Worm (Caenorhabditis elegans): ENCODE data around the gene srw-9.

Gene srw-9

DNA sequence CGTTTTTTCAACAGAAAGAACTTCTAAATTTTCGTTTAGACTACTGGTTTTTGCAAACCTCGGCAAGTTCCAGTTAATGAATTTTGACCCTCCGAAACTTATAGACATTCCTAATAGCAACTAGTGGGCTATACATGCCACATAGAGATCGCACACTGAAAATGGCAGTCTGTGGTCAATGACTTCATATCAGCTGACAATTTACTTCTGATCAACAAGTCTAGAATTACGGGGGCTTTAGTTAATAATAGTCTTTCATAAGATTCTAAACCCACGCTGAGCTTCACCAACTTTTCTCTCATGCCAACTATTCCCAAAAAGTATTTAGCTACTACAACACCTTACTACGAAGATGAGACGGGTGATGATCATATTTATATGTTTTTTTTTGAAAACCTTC is at the start of gene srw-9:
Gene srw-9, plus strand, starts transcription at position 301 of the 400 bp plus-strand sequence.
- no peak for TF ChIP-seq ets-7 (tag; optimal IDR thresholded peaks at IDR 0.05)
- TF ChIP-seq flt-1 (GFP tag; IDR thresholded peaks at IDR 0.05) = no peak
- no peak for TF ChIP-seq hmbx-1 (tag; optimal IDR thresholded peaks at IDR 0.05)
- no peak for TF ChIP-seq hmg-4 (GFP tag; optimal IDR thresholded peaks at IDR 0.05)
- no peak for TF ChIP-seq tbx-37 (GFP tag; conservative IDR thresholded peaks at IDR 0.05)
- TF ChIP-seq tra-4 (tag; optimal IDR thresholded peaks at IDR 0.05) = no peak
- no peak for TF ChIP-seq hnd-1 (tag; optimal IDR thresholded peaks at IDR 0.05)
- TF ChIP-seq aly-1 (tag; optimal IDR thresholded peaks at IDR 0.05) = no peak
- no peak for TF ChIP-seq sea-1 (GFP tag; conservative IDR thresholded peaks at IDR 0.05)
- no peak for TF ChIP-seq scrt-1 (GFP tag; IDR thresholded peaks at IDR 0.05)
- no peak for TF ChIP-seq ceh-13 (GFP tag; optimal IDR thresholded peaks at IDR 0.05)

DNA sequence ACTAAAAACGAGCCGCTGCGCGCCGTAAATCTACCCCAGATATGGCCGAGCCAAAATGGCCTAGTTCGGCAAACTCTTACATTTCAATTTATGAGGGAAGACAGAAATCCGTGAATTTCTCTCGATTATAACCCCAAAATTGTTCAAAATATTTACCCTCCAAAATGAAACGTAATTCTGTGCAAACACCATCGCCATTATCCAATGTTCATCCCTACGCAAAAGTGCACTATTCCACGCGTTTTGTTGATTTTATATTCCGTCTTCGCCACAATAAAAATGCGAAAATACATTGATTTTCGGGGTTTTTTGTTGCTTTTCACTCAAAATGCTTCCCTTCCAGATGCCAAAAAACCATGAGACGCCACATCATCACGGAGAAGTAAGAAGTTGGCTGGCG is 46.2 kb upstream of the srw-9 start, which contains the start of gene hut-1:
Gene hut-1, plus strand, starts transcription at position 344 of the 400 bp plus-strand sequence.
- TF ChIP-seq B0310.2 (tag; optimal IDR thresholded peaks at IDR 0.05) (no peak), tbx-37 (GFP tag; conservative IDR thresholded peaks at IDR 0.05) (0 out of 2 replicates have a peak, but pooled peaks have one; percentile 2), hnd-1 (tag; optimal IDR thresholded peaks at IDR 0.05) (no peak), sea-1 (GFP tag; conservative IDR thresholded peaks at IDR 0.05) (no peak), ets-7 (tag; optimal IDR thresholded peaks at IDR 0.05) (no peak), tbx-11 (GFP tag; IDR thresholded peaks at IDR 0.05) (no peak), pes-1 (GFP tag; IDR thresholded peaks at IDR 0.05) (no peak), hmbx-1 (tag; optimal IDR thresholded peaks at IDR 0.05) (no peak), ceh-13 (GFP tag; optimal IDR thresholded peaks at IDR 0.05) (no peak), F13C5.2 (tag; optimal IDR thresholded peaks at IDR 0.05) (peak; percentile 29), ceh-36 (tag; optimal IDR thresholded peaks at IDR 0.05) (no peak), hmg-4 (GFP tag; optimal IDR thresholded peaks at IDR 0.05) (peak; percentile 20), aly-1 (tag; optimal IDR thresholded peaks at IDR 0.05) (no peak), scrt-1 (GFP tag; IDR thresholded peaks at IDR 0.05) (no peak)

DNA sequence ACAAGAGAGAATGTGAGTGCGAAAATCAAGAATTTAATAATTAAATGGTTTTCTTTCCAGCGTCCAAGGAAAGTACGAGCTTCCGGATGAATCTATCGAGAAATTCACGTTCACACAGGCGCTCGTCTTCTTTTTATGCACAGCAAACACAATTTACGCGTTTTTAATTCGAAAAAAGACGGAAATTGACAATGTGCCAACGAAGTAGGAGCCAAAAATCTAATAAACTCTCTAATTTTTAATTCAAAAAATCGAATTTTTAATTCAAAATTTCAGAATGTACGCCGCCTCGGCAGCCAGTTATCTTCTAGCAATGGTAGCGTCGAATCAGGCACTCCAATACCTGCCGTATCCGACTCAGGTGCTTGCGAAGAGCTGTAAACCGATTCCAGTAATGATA is 45.8 kb upstream of the srw-9 start:
- TF ChIP-seq ceh-13 (GFP tag; optimal IDR thresholded peaks at IDR 0.05) = no peak

DNA sequence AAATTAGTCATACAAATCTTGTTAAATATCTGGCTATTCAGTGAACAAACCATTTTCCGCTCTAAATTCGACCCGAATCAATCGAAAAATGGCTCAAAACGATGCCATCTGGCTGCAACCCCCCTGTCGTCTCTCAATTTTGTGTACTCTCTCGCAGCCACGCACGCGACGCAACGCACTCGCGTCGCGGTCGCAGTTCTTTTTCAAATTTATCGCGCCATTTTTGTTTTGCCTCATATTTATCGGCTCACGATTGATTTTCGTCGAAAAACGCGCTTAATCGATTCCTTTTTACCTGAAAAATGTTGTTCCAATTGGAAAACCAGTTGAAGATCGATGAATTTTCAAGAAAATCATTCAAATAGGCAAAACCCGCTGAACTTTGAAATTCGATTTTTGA is 43.6 kb upstream of the srw-9 start:
- no peak for TF ChIP-seq hnd-1 (tag; optimal IDR thresholded peaks at IDR 0.05)
- TF ChIP-seq ama-1 (optimal IDR thresholded peaks at IDR 0.05) = peak; percentile 66
- TF ChIP-seq B0310.2 (tag; optimal IDR thresholded peaks at IDR 0.05) = no peak
- TF ChIP-seq F13C5.2 (tag; optimal IDR thresholded peaks at IDR 0.05) = peak; percentile 27

DNA sequence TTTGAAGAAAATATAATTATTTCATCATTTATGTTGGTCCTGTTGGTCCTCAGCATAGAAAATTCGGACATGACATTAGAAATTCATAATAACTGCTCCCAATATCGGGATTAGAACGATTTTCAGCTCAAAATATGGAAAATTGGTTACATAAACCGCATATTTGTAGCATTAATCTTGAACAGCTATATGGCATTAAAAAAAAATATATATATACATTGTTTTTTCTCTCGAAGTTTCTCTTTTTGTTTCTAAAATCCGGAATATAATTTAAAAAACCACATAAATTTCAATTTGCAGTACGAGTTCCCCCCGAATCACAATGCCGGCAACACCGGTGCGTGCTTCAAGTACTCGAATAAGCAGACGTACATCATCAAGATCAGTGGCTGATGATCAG is 43.2 kb upstream of the srw-9 start, which contains the start of gene ssl-1:
Gene ssl-1, plus strand, starts transcription at position 301 of the 400 bp plus-strand sequence.
- TF ChIP-seq tra-4 (tag; optimal IDR thresholded peaks at IDR 0.05) (no peak), aly-1 (tag; optimal IDR thresholded peaks at IDR 0.05) (no peak), ets-7 (tag; optimal IDR thresholded peaks at IDR 0.05) (no peak)

DNA sequence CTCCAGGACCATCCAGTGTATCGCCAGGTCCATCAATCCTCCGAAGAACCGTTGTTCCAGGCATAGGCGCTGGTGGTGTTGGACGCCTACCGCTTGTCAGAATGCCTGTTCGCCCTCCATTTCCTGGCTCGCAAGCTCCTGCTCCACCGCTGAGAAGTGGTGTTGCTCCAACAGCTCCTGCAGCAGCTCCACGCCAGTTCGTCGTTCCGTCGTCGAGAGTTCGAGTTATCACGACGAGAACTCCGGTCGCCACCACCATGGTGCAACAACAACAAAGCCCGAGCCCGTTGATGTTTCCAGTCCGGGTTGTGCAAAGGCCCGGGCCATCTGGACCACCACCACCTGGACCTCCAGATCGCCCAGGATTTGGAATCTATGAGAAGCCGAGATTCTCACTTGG is 29.3 kb upstream of the srw-9 start:
- TF ChIP-seq F13C5.2 (tag; optimal IDR thresholded peaks at IDR 0.05) (no peak), sea-1 (GFP tag; conservative IDR thresholded peaks at IDR 0.05) (no peak), ceh-36 (tag; optimal IDR thresholded peaks at IDR 0.05) (no peak), aly-1 (tag; optimal IDR thresholded peaks at IDR 0.05) (no peak), tbx-37 (GFP tag; conservative IDR thresholded peaks at IDR 0.05) (no peak), hmbx-1 (tag; optimal IDR thresholded peaks at IDR 0.05) (no peak), hnd-1 (tag; optimal IDR thresholded peaks at IDR 0.05) (no peak), ama-1 (optimal IDR thresholded peaks at IDR 0.05) (no peak), scrt-1 (GFP tag; IDR thresholded peaks at IDR 0.05) (no peak), B0310.2 (tag; optimal IDR thresholded peaks at IDR 0.05) (no peak), ets-7 (tag; optimal IDR thresholded peaks at IDR 0.05) (no peak), ceh-13 (GFP tag; optimal IDR thresholded peaks at IDR 0.05) (no peak), hmg-4 (GFP tag; optimal IDR thresholded peaks at IDR 0.05) (no peak), tra-4 (tag; optimal IDR thresholded peaks at IDR 0.05) (no peak), tbx-11 (GFP tag; IDR thresholded peaks at IDR 0.05) (no peak), flt-1 (GFP tag; IDR thresholded peaks at IDR 0.05) (no peak)

DNA sequence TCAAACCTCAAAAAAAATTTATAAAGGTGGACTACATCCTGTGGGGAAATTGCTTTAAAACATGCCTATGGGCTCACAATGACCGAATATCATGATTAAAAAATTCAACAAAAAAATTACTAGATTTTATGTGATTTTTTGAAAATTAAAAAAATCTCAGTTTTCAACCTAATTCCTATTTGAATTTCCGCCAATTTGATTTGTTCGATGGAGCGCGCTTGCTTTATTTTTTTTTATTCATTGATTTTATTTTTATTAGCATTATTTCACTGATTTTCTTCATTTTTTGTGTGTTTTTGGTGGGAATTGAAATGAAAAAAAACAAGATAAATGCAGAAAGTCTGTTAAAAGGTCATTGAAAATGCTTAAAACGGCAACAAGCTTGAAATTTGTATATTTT is 18.5 kb upstream of the srw-9 start:
- TF ChIP-seq tbx-37 (GFP tag; conservative IDR thresholded peaks at IDR 0.05) (no peak), aly-1 (tag; optimal IDR thresholded peaks at IDR 0.05) (no peak), B0310.2 (tag; optimal IDR thresholded peaks at IDR 0.05) (no peak), tra-4 (tag; optimal IDR thresholded peaks at IDR 0.05) (no peak), ceh-36 (tag; optimal IDR thresholded peaks at IDR 0.05) (no peak), flt-1 (GFP tag; IDR thresholded peaks at IDR 0.05) (no peak), sea-1 (GFP tag; conservative IDR thresholded peaks at IDR 0.05) (no peak), pes-1 (GFP tag; IDR thresholded peaks at IDR 0.05) (no peak), ceh-13 (GFP tag; optimal IDR thresholded peaks at IDR 0.05) (no peak), ets-7 (tag; optimal IDR thresholded peaks at IDR 0.05) (no peak), F13C5.2 (tag; optimal IDR thresholded peaks at IDR 0.05) (no peak), ama-1 (optimal IDR thresholded peaks at IDR 0.05) (no peak), hnd-1 (tag; optimal IDR thresholded peaks at IDR 0.05) (no peak), tbx-11 (GFP tag; IDR thresholded peaks at IDR 0.05) (no peak), scrt-1 (GFP tag; IDR thresholded peaks at IDR 0.05) (no peak), hmg-4 (GFP tag; optimal IDR thresholded peaks at IDR 0.05) (no peak), hmbx-1 (tag; optimal IDR thresholded peaks at IDR 0.05) (no peak)

DNA sequence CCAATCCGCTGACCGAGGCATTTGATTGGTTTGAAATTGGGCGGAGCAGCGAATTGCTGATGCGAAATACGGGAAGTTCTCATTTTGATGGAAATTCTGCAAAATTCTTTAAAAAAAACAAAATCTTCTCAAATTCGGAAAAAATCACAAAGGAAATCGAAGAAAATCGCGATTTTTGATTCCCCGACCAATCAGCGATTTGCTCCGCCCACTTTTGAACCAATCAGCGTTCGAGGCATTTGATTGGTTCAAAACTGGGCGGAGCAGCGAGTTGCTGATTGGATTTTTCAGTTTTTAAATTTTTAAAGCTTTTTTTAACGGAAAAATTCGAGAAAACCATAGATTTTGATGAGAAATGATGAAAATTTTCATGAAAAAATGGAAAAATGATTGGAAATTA is 17.2 kb upstream of the srw-9 start:
- no peak for TF ChIP-seq scrt-1 (GFP tag; IDR thresholded peaks at IDR 0.05)
- no peak for TF ChIP-seq tra-4 (tag; optimal IDR thresholded peaks at IDR 0.05)
- no peak for TF ChIP-seq ceh-13 (GFP tag; optimal IDR thresholded peaks at IDR 0.05)
- TF ChIP-seq sea-1 (GFP tag; conservative IDR thresholded peaks at IDR 0.05) = no peak
- TF ChIP-seq F13C5.2 (tag; optimal IDR thresholded peaks at IDR 0.05) = no peak
- TF ChIP-seq tbx-37 (GFP tag; conservative IDR thresholded peaks at IDR 0.05) = no peak
- TF ChIP-seq tbx-11 (GFP tag; IDR thresholded peaks at IDR 0.05) = no peak
- TF ChIP-seq hmg-4 (GFP tag; optimal IDR thresholded peaks at IDR 0.05) = no peak
- TF ChIP-seq B0310.2 (tag; optimal IDR thresholded peaks at IDR 0.05) = no peak
- TF ChIP-seq hmbx-1 (tag; optimal IDR thresholded peaks at IDR 0.05) = no peak
- TF ChIP-seq ama-1 (optimal IDR thresholded peaks at IDR 0.05) = no peak
- TF ChIP-seq hnd-1 (tag; optimal IDR thresholded peaks at IDR 0.05) = no peak
- TF ChIP-seq flt-1 (GFP tag; IDR thresholded peaks at IDR 0.05) = no peak
- no peak for TF ChIP-seq ets-7 (tag; optimal IDR thresholded peaks at IDR 0.05)
- no peak for TF ChIP-seq aly-1 (tag; optimal IDR thresholded peaks at IDR 0.05)
- TF ChIP-seq pes-1 (GFP tag; IDR thresholded peaks at IDR 0.05) = no peak
- no peak for TF ChIP-seq ceh-36 (tag; optimal IDR thresholded peaks at IDR 0.05)

Measured in whole organism, early embryonic.